Worm (Caenorhabditis elegans) whole organism, L4 larva: ENCODE data around the gene R07D5.2.

ENCODE experiments used
- Y75B8A.6 ChIP-seq: fragments of 200-800 bp; sonication (Bioruptor generic); IDR thresholded peaks from 2 replicates; pipeline ENCODE4 v1.3.6; 2022; ENCODE audit warnings: missing genetic modification reagents, missing genetic modification characterization, missing compliant biosample characterization
- hmg-1.1 ChIP-seq: fragments of 200-800 bp; sonication (Bioruptor generic); IDR thresholded peaks from 2 replicates; pipeline ENCODE4 v1.3.6; 2022; ENCODE audit warnings: missing genetic modification reagents, missing genetic modification characterization, missing compliant biosample characterization
- lin-39 ChIP-seq: fragments of 150-350 bp; optimal IDR thresholded peaks from 2 replicates; lab custom pipeline; 2014; ENCODE audit warnings: missing biosample characterization, missing genetic modification reagents, missing genetic modification characterization
- madf-5 ChIP-seq, 2 experiments: fragments of 200-800 bp; sonication (Bioruptor generic); IDR thresholded peaks; 2 replicates each; pipeline ENCODE4 v1.3.6; 2022; ENCODE audit warnings: missing compliant biosample characterization in 2 of 2, missing genetic modification characterization in 2 of 2
- nhr-102 ChIP-seq: sonication (generic microtip); optimal IDR thresholded peaks from 2 replicates; lab custom pipeline; 2016; ENCODE audit warnings: mild to moderate bottlenecking, missing genetic modification characterization, moderate library complexity, missing compliant biosample characterization
- nhr-28 ChIP-seq: fragments of 150-350 bp; optimal IDR thresholded peaks from 2 replicates; lab custom pipeline; 2014; ENCODE audit warnings: missing biosample characterization, missing genetic modification characterization
- nhr-76 ChIP-seq: fragments of 150-350 bp; optimal IDR thresholded peaks from 2 replicates; lab custom pipeline; 2014; ENCODE audit warnings: missing biosample characterization, missing genetic modification characterization

DNA sequence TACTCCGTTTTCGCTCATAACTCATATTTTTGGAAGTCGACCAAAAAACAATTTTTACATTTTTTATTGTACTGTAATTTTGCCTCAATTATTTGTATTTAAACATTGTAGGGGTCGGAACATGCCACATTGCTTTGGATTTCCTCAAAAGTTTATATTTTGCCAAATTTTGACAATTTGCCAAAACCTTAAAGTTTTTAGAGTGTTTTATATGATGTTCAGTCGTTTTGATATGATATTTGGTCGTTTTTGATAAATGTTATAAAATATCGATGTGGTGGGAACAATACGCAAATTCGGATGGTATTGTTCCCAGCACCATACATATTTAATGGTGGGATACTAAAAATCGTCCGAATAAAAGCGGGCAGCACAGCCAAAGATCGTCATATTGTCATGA, 47.7 kb upstream of the R07D5.2 start, which contains the start of gene T10B10.9:
- TF ChIP-seq nhr-28 (tag; lab: Kevin White, UChicago), result no peak
- no peak for TF ChIP-seq madf-5 (GFP tag; IDR thresholded peaks at IDR 0.05; lab: Robert Waterston, UW)
- TF ChIP-seq Y75B8A.6 (GFP tag; lab: Robert Waterston, UW), result no peak
- TF ChIP-seq nhr-76, result no peak
- no peak for TF ChIP-seq nhr-102
- TF ChIP-seq hmg-1.1 (GFP tag; lab: Robert Waterston, UW), result no peak
- TF ChIP-seq lin-39 (tag; lab: Kevin White, UChicago), result no peak
